Fruit fly (Drosophila melanogaster) whole organism, embryonic: Measurements from ENCODE around the gene CG15196.

ENCODE experiments used
- Blimp-1 ChIP-seq: fragments of 200-800 bp; sonication (Bioruptor generic); optimal IDR thresholded peaks from 3 replicates; lab custom pipeline; 2018; ENCODE audit warnings: missing biosample characterization, missing genetic modification characterization, mild to moderate bottlenecking, moderate library complexity, missing genetic modification reagents
- BtbVII ChIP-seq: fragments of 200-800 bp; sonication (Bioruptor generic); optimal IDR thresholded peaks from 3 replicates; lab custom pipeline; 2017; ENCODE audit warnings: missing biosample characterization, mild to moderate bottlenecking, missing genetic modification characterization
- CG11456 ChIP-seq: fragments of 200-800 bp; sonication (Bioruptor generic); IDR thresholded peaks from 3 replicates; pipeline ENCODE4 v1.3.6; 2022; ENCODE audit warnings: missing biosample characterization, missing genetic modification characterization
- CG12769 ChIP-seq: fragments of 200-800 bp; sonication (Bioruptor generic); optimal IDR thresholded peaks from 2 replicates; lab custom pipeline; 2019; ENCODE audit warnings: missing biosample characterization, mild to moderate bottlenecking, missing genetic modification characterization, moderate library complexity
- CG15269 ChIP-seq: fragments of 200-800 bp; sonication (Bioruptor generic); optimal IDR thresholded peaks from 2 replicates; lab custom pipeline; 2018; ENCODE audit warnings: missing biosample characterization, mild to moderate bottlenecking, missing genetic modification characterization, moderate library complexity
- CG1529 ChIP-seq: fragments of 200-800 bp; sonication (Bioruptor generic); optimal IDR thresholded peaks from 3 replicates; lab custom pipeline; 2018; ENCODE audit warnings: missing biosample characterization, missing genetic modification characterization
- CG15601 ChIP-seq: fragments of 200-800 bp; sonication (Bioruptor generic); optimal IDR thresholded peaks from 3 replicates; lab custom pipeline; 2019; ENCODE audit warnings: missing biosample characterization, mild to moderate bottlenecking, missing genetic modification characterization, moderate library complexity
- CG16813 ChIP-seq: fragments of 200-800 bp; sonication (Bioruptor generic); IDR thresholded peaks from 3 replicates; pipeline ENCODE4 v1.3.6; 2022; ENCODE audit warnings: missing biosample characterization, missing genetic modification characterization; ENCODE audit not compliant: partially characterized antibody
- CG17802 ChIP-seq: fragments of 200-800 bp; sonication (Bioruptor generic); optimal IDR thresholded peaks from 2 replicates; lab custom pipeline; 2018; ENCODE audit warnings: missing biosample characterization, mild to moderate bottlenecking, missing genetic modification characterization, moderate library complexity
- CG1792 ChIP-seq: fragments of 200-800 bp; sonication (Bioruptor generic); optimal IDR thresholded peaks from 2 replicates; lab custom pipeline; 2016; ENCODE audit warnings: missing biosample characterization, missing genetic modification characterization
- CG2116 ChIP-seq: fragments of 200-800 bp; sonication (Bioruptor generic); optimal IDR thresholded peaks from 3 replicates; lab custom pipeline; 2018; ENCODE audit warnings: missing biosample characterization, mild to moderate bottlenecking, missing genetic modification characterization
- CG32532 ChIP-seq: fragments of 200-800 bp; sonication (Bioruptor generic); IDR thresholded peaks from 2 replicates; pipeline ENCODE4 v1.3.6; 2022; ENCODE audit warnings: missing biosample characterization, missing genetic modification characterization
- CG3838 ChIP-seq: fragments of 200-800 bp; sonication (Bioruptor generic); optimal IDR thresholded peaks from 3 replicates; lab custom pipeline; 2016; ENCODE audit warnings: missing biosample characterization, missing genetic modification characterization
- CG3995 ChIP-seq: fragments of 200-800 bp; sonication (Bioruptor generic); optimal IDR thresholded peaks from 3 replicates; lab custom pipeline; 2016; ENCODE audit warnings: missing biosample characterization, missing genetic modification characterization
- CG43689 ChIP-seq: fragments of 200-800 bp; sonication (Bioruptor generic); IDR thresholded peaks from 2 replicates; pipeline ENCODE4 v1.3.6; 2022; ENCODE audit warnings: missing biosample characterization, missing genetic modification characterization
- CG8359 ChIP-seq: fragments of 200-800 bp; sonication (Bioruptor generic); optimal IDR thresholded peaks from 2 replicates; lab custom pipeline; 2017; ENCODE audit warnings: missing biosample characterization, mild to moderate bottlenecking, missing genetic modification characterization, borderline replicate concordance
- CG8388 ChIP-seq: fragments of 200-800 bp; sonication (Bioruptor generic); optimal IDR thresholded peaks from 2 replicates; lab custom pipeline; 2019; ENCODE audit warnings: missing biosample characterization, mild to moderate bottlenecking, missing genetic modification characterization, moderate library complexity
- Camta ChIP-seq: fragments of 200-800 bp; sonication (Bioruptor generic); optimal IDR thresholded peaks from 2 replicates; lab custom pipeline; 2016; ENCODE audit warnings: missing biosample characterization, missing genetic modification characterization
- Drgx ChIP-seq: fragments of 200-800 bp; sonication (Bioruptor generic); IDR thresholded peaks from 2 replicates; pipeline ENCODE4 v1.3.6; 2022; ENCODE audit warnings: missing biosample characterization, missing genetic modification characterization
- E2f1 ChIP-seq: fragments of 200-800 bp; sonication (Bioruptor generic); IDR thresholded peaks from 2 replicates; pipeline ENCODE4 v1.3.6; 2022; ENCODE audit warnings: missing biosample characterization, missing genetic modification characterization
- H2.0 ChIP-seq: fragments of 200-800 bp; sonication (Bioruptor generic); IDR thresholded peaks from 2 replicates; pipeline ENCODE4 v1.3.6; 2022; ENCODE audit warnings: missing biosample characterization, missing genetic modification characterization
- HHEX ChIP-seq: fragments of 200-800 bp; sonication (Bioruptor generic); optimal IDR thresholded peaks from 3 replicates; lab custom pipeline; 2017; ENCODE audit warnings: missing biosample characterization, mild to moderate bottlenecking, missing genetic modification characterization, missing genetic modification reagents
- HLHmδ ChIP-seq: fragments of 200-800 bp; sonication (Bioruptor generic); optimal IDR thresholded peaks from 2 replicates; lab custom pipeline; 2018; ENCODE audit warnings: missing biosample characterization, mild to moderate bottlenecking, missing genetic modification characterization, moderate library complexity
- Hr3 ChIP-seq: fragments of 200-800 bp; sonication (Bioruptor generic); optimal IDR thresholded peaks from 3 replicates; lab custom pipeline; 2016; ENCODE audit warnings: missing biosample characterization, missing genetic modification characterization
- Hr39 ChIP-seq: fragments of >200 bp; optimal IDR thresholded peaks from 2 replicates; lab custom pipeline; 2017
- Kr ChIP-seq: fragments of 200-800 bp; sonication (Bioruptor generic); optimal IDR thresholded peaks from 2 replicates; lab custom pipeline; 2017; ENCODE audit warnings: missing biosample characterization, mild to moderate bottlenecking, missing genetic modification characterization
- NC2α ChIP-seq: fragments of 200-800 bp; sonication (Bioruptor generic); optimal IDR thresholded peaks from 2 replicates; lab custom pipeline; 2016; ENCODE audit warnings: missing biosample characterization, missing genetic modification characterization
- Optix ChIP-seq: fragments of 200-800 bp; sonication (Bioruptor generic); IDR thresholded peaks from 3 replicates; pipeline ENCODE4 v1.3.6; 2022; ENCODE audit warnings: missing biosample characterization, missing genetic modification characterization
- Side ChIP-seq: fragments of 200-800 bp; sonication (Bioruptor generic); optimal IDR thresholded peaks from 2 replicates; lab custom pipeline; 2016; ENCODE audit warnings: missing biosample characterization, missing genetic modification characterization
- Stat92E ChIP-seq, 3 experiments: fragments of >200 bp in 2 of 3; fragments of 200-800 bp in 1 of 3; sonication (Bioruptor generic) in 1 of 3; optimal IDR thresholded peaks; 2 replicates each; lab custom pipeline; 2017 to 2019; ENCODE audit warnings: missing biosample characterization in 3 of 3, missing genetic modification characterization in 3 of 3, mild to moderate bottlenecking in 1 of 3, moderate library complexity in 1 of 3
- Trl ChIP-seq, 3 experiments: fragments of >200 bp in 2 of 3; fragments of 200-800 bp in 1 of 3; sonication (Bioruptor generic) in 1 of 3; optimal IDR thresholded peaks; 2 replicates in 1 of 3; 3 replicates in 2 of 3; lab custom pipeline; 2016 to 2017; ENCODE audit warnings: missing biosample characterization in 1 of 3, missing genetic modification characterization in 1 of 3
- amos ChIP-seq: fragments of 200-800 bp; sonication (Bioruptor generic); IDR thresholded peaks from 2 replicates; pipeline ENCODE4 v1.3.6; 2022; ENCODE audit warnings: missing biosample characterization, missing genetic modification characterization; ENCODE audit not compliant: partially characterized antibody
- btn ChIP-seq: fragments of 200-800 bp; sonication (Bioruptor generic); optimal IDR thresholded peaks from 2 replicates; lab custom pipeline; 2016; ENCODE audit warnings: missing biosample characterization, missing genetic modification characterization
- corto ChIP-seq: fragments of 200-800 bp; sonication (Bioruptor generic); optimal IDR thresholded peaks from 2 replicates; lab custom pipeline; 2016; ENCODE audit warnings: missing biosample characterization, mild to moderate bottlenecking, missing genetic modification characterization, moderate library complexity
- crc ChIP-seq: fragments of 200-800 bp; sonication (Bioruptor generic); optimal IDR thresholded peaks from 2 replicates; lab custom pipeline; 2016; ENCODE audit warnings: missing biosample characterization, missing genetic modification characterization
- crp ChIP-seq, 2 experiments: fragments of 200-800 bp; sonication (Bioruptor generic); optimal IDR thresholded peaks; 2 replicates in 1 of 2; 3 replicates in 1 of 2; lab custom pipeline; 2017; ENCODE audit warnings: missing biosample characterization in 2 of 2, missing genetic modification characterization in 2 of 2, mild to moderate bottlenecking in 1 of 2, moderate library complexity in 1 of 2
- en ChIP-seq: fragments of 200-800 bp; sonication (Bioruptor generic); optimal IDR thresholded peaks from 2 replicates; lab custom pipeline; 2016; ENCODE audit warnings: missing biosample characterization, missing genetic modification characterization
- ewg ChIP-seq: fragments of 200-800 bp; sonication (Bioruptor generic); optimal IDR thresholded peaks from 3 replicates; lab custom pipeline; 2017; ENCODE audit warnings: mild to moderate bottlenecking, missing biosample characterization, missing genetic modification reagents, missing genetic modification characterization
- gem ChIP-seq: fragments of 200-800 bp; sonication (Bioruptor generic); optimal IDR thresholded peaks from 2 replicates; lab custom pipeline; 2019; ENCODE audit warnings: missing biosample characterization, mild to moderate bottlenecking, missing genetic modification characterization, moderate library complexity
- maf-S ChIP-seq: fragments of 200-800 bp; sonication (Bioruptor generic); optimal IDR thresholded peaks from 2 replicates; lab custom pipeline; 2016; ENCODE audit warnings: missing biosample characterization, missing genetic modification characterization
- peb ChIP-seq: fragments of 200-800 bp; sonication (Bioruptor generic); IDR thresholded peaks from 2 replicates; pipeline ENCODE4 v1.3.6; 2022; ENCODE audit warnings: missing biosample characterization, missing genetic modification characterization
- pnt ChIP-seq: fragments of 200-800 bp; sonication (Bioruptor generic); optimal IDR thresholded peaks from 3 replicates; lab custom pipeline; 2016; ENCODE audit warnings: missing biosample characterization, missing genetic modification characterization
- pros ChIP-seq: fragments of 200-800 bp; sonication (Bioruptor generic); optimal IDR thresholded peaks from 3 replicates; lab custom pipeline; 2019; ENCODE audit warnings: missing biosample characterization, mild to moderate bottlenecking, missing genetic modification characterization, moderate library complexity
- pzg ChIP-seq: fragments of 200-800 bp; sonication (Bioruptor generic); optimal IDR thresholded peaks from 3 replicates; lab custom pipeline; 2018; ENCODE audit warnings: missing biosample characterization, mild to moderate bottlenecking, missing genetic modification characterization, moderate library complexity
- sd ChIP-seq: fragments of 200-800 bp; sonication (Bioruptor generic); optimal IDR thresholded peaks from 3 replicates; lab custom pipeline; 2018; ENCODE audit warnings: missing biosample characterization, mild to moderate bottlenecking, missing genetic modification characterization, moderate library complexity
- tio ChIP-seq: fragments of 200-800 bp; sonication (Bioruptor generic); optimal IDR thresholded peaks from 2 replicates; lab custom pipeline; 2017; ENCODE audit warnings: missing biosample characterization, missing genetic modification characterization, inconsistent platforms
- trem ChIP-seq: fragments of 200-800 bp; optimal IDR thresholded peaks from 3 replicates; lab custom pipeline; 2019; ENCODE audit warnings: missing biosample characterization, mild to moderate bottlenecking, missing genetic modification characterization, moderate library complexity
- unpg ChIP-seq: fragments of 200-800 bp; sonication (Bioruptor generic); optimal IDR thresholded peaks from 3 replicates; lab custom pipeline; 2018; ENCODE audit warnings: missing biosample characterization, mild to moderate bottlenecking, missing genetic modification characterization, moderate library complexity
- vfl ChIP-seq: fragments of 200-800 bp; sonication (Bioruptor generic); optimal IDR thresholded peaks from 2 replicates; lab custom pipeline; 2016; ENCODE audit warnings: missing biosample characterization, missing genetic modification characterization

The CG15196 gene

dm6 chrX:11391364-11391915 is 18.3 kb upstream of the CG15196 start (continued):
- no peak for TF ChIP-seq trem
- no peak for TF ChIP-seq Hr39
- no peak for TF ChIP-seq crc (GFP tag; lab: Kevin White, UChicago)
- TF ChIP-seq amos (GFP tag; lab: Robert Waterston, UW), result no peak
- TF ChIP-seq CG8359 (GFP tag; lab: Kevin White, UChicago), result no peak
- peak; percentile 75; the same call in 2 of the 3 replicates for TF ChIP-seq CG11456 (GFP tag; lab: Robert Waterston, UW)
- peak; percentile 8 for TF ChIP-seq Side
- TF ChIP-seq Drgx (GFP tag; lab: Robert Waterston, UW), result no peak; the same call in 1 of the 2 replicates
- TF ChIP-seq btn, result no peak
- no peak for TF ChIP-seq Camta
- peak; percentile 53 for TF ChIP-seq CG12769 (tag; lab: Kevin White, UChicago)
- TF ChIP-seq pros (GFP tag; lab: Kevin White, UChicago), result no peak
- no peak for TF ChIP-seq Kr (GFP tag; lab: Kevin White, UChicago)
- TF ChIP-seq CG16813, result no peak
- no peak for TF ChIP-seq vfl (GFP tag; lab: Kevin White, UChicago)
- no peak for TF ChIP-seq Trl (optimal IDR thresholded peaks at IDR 0.05; lab: Kevin White, UChicago)
- TF ChIP-seq Trl (GFP tag; optimal IDR thresholded peaks at IDR 0.05; lab: Kevin White, UChicago), result peak; percentile 1
- no peak for TF ChIP-seq Hr3 (GFP tag; lab: Kevin White, UChicago)
- TF ChIP-seq BtbVII, result no peak
- TF ChIP-seq NC2α (GFP tag; lab: Kevin White, UChicago), result no peak
- TF ChIP-seq pnt, result peak; percentile 17
- no peak for TF ChIP-seq CG15601 (tag; lab: Kevin White, UChicago)
- TF ChIP-seq Stat92E (GFP tag; optimal IDR thresholded peaks at IDR 0.05; lab: Kevin White, UChicago), result no peak
- TF ChIP-seq HHEX (GFP tag; lab: Kevin White, UChicago), result no peak
- 0 out of 2 replicates have a peak, but pooled peaks have one; percentile 44 for TF ChIP-seq H2.0
- TF ChIP-seq CG2116 (GFP tag; lab: Kevin White, UChicago), result no peak
- no peak for TF ChIP-seq tio (GFP tag; lab: Kevin White, UChicago)
- TF ChIP-seq ewg (GFP tag; lab: Kevin White, UChicago), result no peak
- no peak for TF ChIP-seq HLHmδ (GFP tag; lab: Kevin White, UChicago)
- TF ChIP-seq CG8388, result no peak
- no peak for TF ChIP-seq Blimp-1 (GFP tag; lab: Kevin White, UChicago)
- no peak for TF ChIP-seq Optix (GFP tag; lab: Robert Waterston, UW)
- TF ChIP-seq CG3838 (GFP tag; lab: Kevin White, UChicago), result no peak
- no peak for TF ChIP-seq CG43689 (GFP tag; lab: Robert Waterston, UW)
- peak; percentile 59 for TF ChIP-seq gem (tag; lab: Kevin White, UChicago)
- TF ChIP-seq crp (GFP tag; optimal IDR thresholded peaks at IDR 0.05; lab: Kevin White, UChicago), result no peak
- TF ChIP-seq corto (GFP tag; lab: Kevin White, UChicago), result no peak
- no peak for TF ChIP-seq pzg (GFP tag; lab: Kevin White, UChicago)
- no peak for TF ChIP-seq CG3995 (GFP tag; lab: Kevin White, UChicago)
- no peak for TF ChIP-seq en
- peak; percentile 70 for TF ChIP-seq CG15269
- peak; percentile 97 for TF ChIP-seq sd
- TF ChIP-seq E2f1 (GFP tag; lab: Robert Waterston, UW), result peak; percentile 36
- no peak for TF ChIP-seq CG17802 (tag; lab: Kevin White, UChicago)
- no peak for TF ChIP-seq maf-S (GFP tag; lab: Kevin White, UChicago)
- peak; percentile 80 for TF ChIP-seq CG32532
- TF ChIP-seq CG1529 (GFP tag; lab: Kevin White, UChicago), result no peak
- TF ChIP-seq unpg (GFP tag; lab: Kevin White, UChicago), result peak; percentile 57
- peak; percentile 44 for TF ChIP-seq CG1792 (GFP tag; lab: Kevin White, UChicago)
- TF ChIP-seq peb (GFP tag; lab: Robert Waterston, UW), result no peak
